Worm (Caenorhabditis elegans) whole organism, L4 larva: ENCODE results near the gene Y19D2B.1.

Experiments used
- F49E8.2 ChIP-seq: sonication (generic microtip); optimal IDR thresholded peaks from 2 replicates; lab custom pipeline; 2016; ENCODE audit warnings: missing compliant biosample characterization, mild to moderate bottlenecking, missing genetic modification characterization, borderline replicate concordance
- Y5F2A.4 ChIP-seq: fragments of 200-800 bp; sonication (Bioruptor generic); optimal IDR thresholded peaks from 2 replicates; lab custom pipeline; 2018; ENCODE audit warnings: mild to moderate bottlenecking, missing genetic modification characterization, missing compliant biosample characterization
- ZK337.2 ChIP-seq: fragments of 200-800 bp; sonication (Bioruptor generic); IDR thresholded peaks from 2 replicates; pipeline ENCODE4 v1.3.6; 2022; ENCODE audit warnings: missing genetic modification reagents, missing genetic modification characterization, missing compliant biosample characterization
- aha-1 ChIP-seq: fragments of 150-350 bp; peaks from one replicate; lab custom pipeline; 2014; ENCODE audit warnings: missing biosample characterization, missing genetic modification characterization
- arid-1 ChIP-seq: fragments of 200-800 bp; sonication (Bioruptor generic); conservative IDR thresholded peaks from 2 replicates; pipeline ENCODE4 v1.3.6; 2022; ENCODE audit warnings: missing genetic modification reagents, missing genetic modification characterization, missing compliant biosample characterization
- attf-4 ChIP-seq: sonication (generic microtip); optimal IDR thresholded peaks from 3 replicates; lab custom pipeline; 2017; ENCODE audit warnings: missing biosample characterization, missing genetic modification characterization
- ceh-28 ChIP-seq: fragments of 150-350 bp; optimal IDR thresholded peaks from 2 replicates; lab custom pipeline; 2014; ENCODE audit warnings: missing biosample characterization, missing genetic modification reagents, missing genetic modification characterization
- ces-1 ChIP-seq: fragments of 150-350 bp; sonication (generic microtip); optimal IDR thresholded peaks from 4 replicates; lab custom pipeline; 2014; ENCODE audit warnings: missing biosample characterization, missing genetic modification reagents, missing genetic modification characterization
- daf-16 ChIP-seq, 3 experiments: sonication (generic microtip); optimal IDR thresholded peaks; 2 replicates each; lab custom pipeline; 2016 to 2017; ENCODE audit warnings: missing genetic modification characterization in 3 of 3, missing genetic modification reagents in 3 of 3, mild to moderate bottlenecking in 2 of 3, missing compliant biosample characterization in 2 of 3, missing biosample characterization in 1 of 3, moderate library complexity in 1 of 3
- daf-8 ChIP-seq: fragments of 200-800 bp; sonication (Bioruptor generic); IDR thresholded peaks from 2 replicates; pipeline ENCODE4 v1.3.6; 2022; ENCODE audit warnings: missing genetic modification characterization, missing compliant biosample characterization
- dmd-6 ChIP-seq: fragments of 200-800 bp; sonication (Bioruptor generic); IDR thresholded peaks from 2 replicates; pipeline ENCODE4 v1.3.6; 2022; ENCODE audit warnings: missing genetic modification reagents, missing genetic modification characterization, missing compliant biosample characterization
- dmd-9 ChIP-seq: fragments of 200-800 bp; sonication (Bioruptor generic); IDR thresholded peaks from 2 replicates; pipeline ENCODE4 v1.3.6; 2022; ENCODE audit warnings: missing genetic modification reagents, missing genetic modification characterization, missing compliant biosample characterization
- dve-1 ChIP-seq: sonication (generic microtip); optimal IDR thresholded peaks from 2 replicates; lab custom pipeline; 2017; ENCODE audit warnings: antibody characterized with exemption, mild to moderate bottlenecking, missing genetic modification characterization, missing compliant biosample characterization; ENCODE audit not compliant: insufficient read depth
- egl-43 ChIP-seq: fragments of 200-800 bp; sonication (Bioruptor generic); IDR thresholded peaks from 2 replicates; pipeline ENCODE4 v1.3.6; 2022; ENCODE audit warnings: missing genetic modification reagents, missing genetic modification characterization, missing compliant biosample characterization
- hif-1 ChIP-seq, 2 experiments: sonication (generic microtip); optimal IDR thresholded peaks; 2 replicates each; lab custom pipeline; 2016 to 2017; ENCODE audit warnings: missing compliant biosample characterization in 2 of 2, missing genetic modification characterization in 2 of 2, missing genetic modification reagents in 2 of 2, missing genotype in 2 of 2, mild to moderate bottlenecking in 1 of 2
- hlh-11 ChIP-seq: fragments of 200-800 bp; sonication (Bioruptor generic); optimal IDR thresholded peaks from 2 replicates; lab custom pipeline; 2018; ENCODE audit warnings: mild to moderate bottlenecking, missing genetic modification characterization, missing compliant biosample characterization
- hlh-30 ChIP-seq: sonication (generic microtip); optimal IDR thresholded peaks from 2 replicates; lab custom pipeline; 2017; ENCODE audit warnings: antibody characterized with exemption, mild to moderate bottlenecking, missing genetic modification characterization, missing compliant biosample characterization; ENCODE audit not compliant: insufficient read depth
- lin-1 ChIP-seq: fragments of 200-800 bp; sonication (Bioruptor generic); IDR thresholded peaks from 2 replicates; pipeline ENCODE4 v1.3.6; 2022; ENCODE audit warnings: missing genetic modification reagents, missing genetic modification characterization, missing compliant biosample characterization
- lsy-2 ChIP-seq, 2 experiments: fragments of 150-350 bp in 1 of 2; sonication (generic microtip) in 1 of 2; optimal IDR thresholded peaks; 2 replicates each; lab custom pipeline; 2014 to 2017; ENCODE audit warnings: missing biosample characterization in 2 of 2, missing genetic modification characterization in 2 of 2
- madf-5 ChIP-seq, 2 experiments: fragments of 200-800 bp; sonication (Bioruptor generic); IDR thresholded peaks; 2 replicates each; pipeline ENCODE4 v1.3.6; 2022; ENCODE audit warnings: missing compliant biosample characterization in 2 of 2, missing genetic modification characterization in 2 of 2
- madf-9 ChIP-seq: fragments of 200-800 bp; sonication (Bioruptor generic); conservative IDR thresholded peaks from 2 replicates; pipeline ENCODE4 v1.3.6; 2022; ENCODE audit warnings: missing genetic modification reagents, missing genetic modification characterization, missing compliant biosample characterization
- mdl-1 ChIP-seq, 2 experiments: fragments of 150-350 bp in 1 of 2; sonication (generic microtip) in 1 of 2; optimal IDR thresholded peaks; 2 replicates each; lab custom pipeline; 2014 to 2017; ENCODE audit warnings: missing biosample characterization in 2 of 2, missing genetic modification characterization in 2 of 2
- mep-1 ChIP-seq: fragments of 150-350 bp; sonication (generic microtip); optimal IDR thresholded peaks from 3 replicates; lab custom pipeline; 2014; ENCODE audit warnings: missing biosample characterization, missing genetic modification characterization
- nhr-10 ChIP-seq: fragments of 150-350 bp; optimal IDR thresholded peaks from 2 replicates; lab custom pipeline; 2014; ENCODE audit warnings: missing biosample characterization, missing genetic modification characterization
- nhr-102 ChIP-seq: sonication (generic microtip); optimal IDR thresholded peaks from 2 replicates; lab custom pipeline; 2016; ENCODE audit warnings: mild to moderate bottlenecking, missing genetic modification characterization, moderate library complexity, missing compliant biosample characterization
- nhr-25 ChIP-seq: sonication (generic microtip); optimal IDR thresholded peaks from 2 replicates; lab custom pipeline; 2017; ENCODE audit warnings: missing genetic modification characterization, mild to moderate bottlenecking, missing compliant biosample characterization, antibody characterized with exemption, moderate library complexity, borderline replicate concordance; ENCODE audit not compliant: insufficient read depth
- nhr-28 ChIP-seq: fragments of 150-350 bp; optimal IDR thresholded peaks from 2 replicates; lab custom pipeline; 2014; ENCODE audit warnings: missing biosample characterization, missing genetic modification characterization
- nhr-41 ChIP-seq: fragments of 200-800 bp; sonication (Bioruptor generic); IDR thresholded peaks from 2 replicates; pipeline ENCODE4 v1.3.6; 2022; ENCODE audit warnings: missing genetic modification reagents, missing genetic modification characterization, missing compliant biosample characterization
- nhr-48 ChIP-seq: sonication (generic microtip); optimal IDR thresholded peaks from 2 replicates; lab custom pipeline; 2016; ENCODE audit warnings: mild to moderate bottlenecking, missing genetic modification characterization, missing compliant biosample characterization
- nhr-6 ChIP-seq: fragments of 150-350 bp; optimal IDR thresholded peaks from 2 replicates; lab custom pipeline; 2014; ENCODE audit warnings: missing biosample characterization, missing genetic modification characterization
- nhr-77 ChIP-seq: fragments of 150-350 bp; optimal IDR thresholded peaks from 2 replicates; lab custom pipeline; 2014; ENCODE audit warnings: missing biosample characterization, missing genetic modification characterization
- php-3 ChIP-seq: fragments of 200-800 bp; sonication (Bioruptor generic); IDR thresholded peaks from 2 replicates; pipeline ENCODE4 v1.3.6; 2022; ENCODE audit warnings: missing genetic modification reagents, missing genetic modification characterization, missing compliant biosample characterization
- pqm-1 ChIP-seq: sonication (generic microtip); optimal IDR thresholded peaks from 2 replicates; lab custom pipeline; 2017; ENCODE audit warnings: missing biosample characterization, missing genetic modification characterization
- rbr-2 ChIP-seq: sonication (generic microtip); optimal IDR thresholded peaks from 2 replicates; lab custom pipeline; 2016; ENCODE audit warnings: missing genotype, missing genetic modification characterization, missing compliant biosample characterization
- saeg-2 ChIP-seq: fragments of 200-800 bp; sonication (Bioruptor generic); IDR thresholded peaks from 2 replicates; pipeline ENCODE4 v1.3.6; 2022; ENCODE audit warnings: missing genetic modification reagents, missing genetic modification characterization, missing compliant biosample characterization
- skn-1 ChIP-seq: fragments of 150-350 bp; optimal IDR thresholded peaks from 2 replicates; lab custom pipeline; 2014; ENCODE audit warnings: missing biosample characterization, missing genetic modification characterization
- snpc-4 ChIP-seq: fragments of 150-350 bp; optimal IDR thresholded peaks from 2 replicates; lab custom pipeline; 2014; ENCODE audit warnings: missing biosample characterization, missing genetic modification characterization
- spr-1 ChIP-seq: sonication (generic microtip); optimal IDR thresholded peaks from 2 replicates; lab custom pipeline; 2016; ENCODE audit warnings: mild to moderate bottlenecking, missing genetic modification characterization, missing compliant biosample characterization
- spr-3 ChIP-seq: fragments of 200-800 bp; sonication (Bioruptor generic); optimal IDR thresholded peaks from 2 replicates; lab custom pipeline; 2018; ENCODE audit warnings: mild to moderate bottlenecking, missing genetic modification characterization, missing compliant biosample characterization
- tag-97 ChIP-seq: fragments of 200-800 bp; sonication (Bioruptor generic); IDR thresholded peaks from 2 replicates; pipeline ENCODE4 v1.3.6; 2022; ENCODE audit warnings: missing genetic modification characterization, missing compliant biosample characterization
- tra-1 ChIP-seq: fragments of 200-800 bp; sonication (Bioruptor generic); IDR thresholded peaks from 2 replicates; pipeline ENCODE4 v1.3.6; 2022; ENCODE audit warnings: missing genetic modification reagents, missing genetic modification characterization, missing compliant biosample characterization
- unc-130 ChIP-seq: sonication (generic microtip); optimal IDR thresholded peaks from 2 replicates; lab custom pipeline; 2016; ENCODE audit warnings: missing genetic modification reagents, missing genetic modification characterization, missing compliant biosample characterization
- zip-2 ChIP-seq: fragments of 150-350 bp; optimal IDR thresholded peaks from 2 replicates; lab custom pipeline; 2014; ENCODE audit warnings: missing biosample characterization, missing genetic modification characterization
- ztf-11 ChIP-seq: fragments of 150-350 bp; optimal IDR thresholded peaks from 2 replicates; lab custom pipeline; 2014; ENCODE audit warnings: missing biosample characterization, missing genetic modification characterization

Y19D2B.1 gene

ce11 chrII:10925804-10926570 is 3.2 kb upstream of the Y19D2B.1 start, which contains the start of gene metr-1 (continued):
- TF ChIP-seq nhr-10 (tag; lab: Kevin White, UChicago) = no peak
- TF ChIP-seq snpc-4 (tag; lab: Kevin White, UChicago) = no peak
- TF ChIP-seq madf-9 (GFP tag; lab: Robert Waterston, UW) = no peak
- no peak for TF ChIP-seq spr-3 (GFP tag; lab: Kevin White, UChicago)
- no peak for TF ChIP-seq tag-97 (GFP tag; lab: Robert Waterston, UW)
- TF ChIP-seq madf-5 (GFP tag; IDR thresholded peaks at IDR 0.05; lab: Robert Waterston, UW) = no peak
- no peak for TF ChIP-seq dmd-9 (GFP tag; lab: Robert Waterston, UW)
- peak in 1 of 2 experiments; percentile 41 for TF ChIP-seq mdl-1 (tag; optimal IDR thresholded peaks at IDR 0.05; lab: Kevin White, UChicago)
- no peak for TF ChIP-seq nhr-41 (GFP tag; lab: Robert Waterston, UW)
- TF ChIP-seq zip-2 = no peak
- TF ChIP-seq nhr-28 = peak; percentile 32
- TF ChIP-seq unc-130 (GFP tag; lab: Kevin White, UChicago) = peak; percentile 66
- TF ChIP-seq nhr-25 (tag; lab: Kevin White, UChicago) = no peak
- no peak for TF ChIP-seq attf-4 (tag; lab: Kevin White, UChicago)
- TF ChIP-seq rbr-2 (tag; lab: Kevin White, UChicago) = no peak
- no peak for TF ChIP-seq lin-1 (GFP tag; lab: Robert Waterston, UW)
- TF ChIP-seq Y5F2A.4 (GFP tag; lab: Kevin White, UChicago) = no peak
- TF ChIP-seq, all 104 proteins: peak for 15

DNA sequence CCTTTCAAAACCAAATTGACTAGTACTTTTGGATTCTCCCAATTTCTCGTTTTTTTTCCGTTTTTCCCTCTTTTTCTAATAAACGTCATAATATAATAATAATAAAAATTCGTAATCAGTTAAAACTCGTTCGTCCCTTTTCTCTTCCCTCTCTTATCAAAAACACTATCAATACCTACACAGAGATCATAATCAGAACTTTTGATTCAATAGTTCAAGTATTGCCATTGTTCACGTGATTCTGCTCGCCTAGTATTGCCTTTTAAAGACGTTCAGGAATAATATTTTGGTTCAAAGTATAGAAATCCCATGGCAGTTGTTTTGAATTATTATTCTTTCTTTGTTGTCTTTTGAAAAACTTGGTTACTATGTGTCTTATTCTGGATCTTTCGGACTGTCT is 1.9 kb upstream of the Y19D2B.1 start:
- TF ChIP-seq daf-8 (GFP tag; lab: Robert Waterston, UW) (no peak), ceh-28 (tag; lab: Kevin White, UChicago) (no peak), dve-1 (tag; lab: Kevin White, UChicago) (peak; percentile 93), nhr-10 (tag; lab: Kevin White, UChicago) (peak; percentile 28), tra-1 (peak; percentile 33; the same call in 1 of the 2 replicates), spr-1 (tag; lab: Kevin White, UChicago) (no peak), saeg-2 (GFP tag; lab: Robert Waterston, UW) (peak; percentile 21; the same call in 1 of the 2 replicates), dmd-6 (GFP tag; lab: Robert Waterston, UW) (peak; percentile 89), ztf-11 (tag; lab: Kevin White, UChicago) (no peak), hlh-11 (tag; lab: Kevin White, UChicago) (peak; percentile 80), lin-1 (GFP tag; lab: Robert Waterston, UW) (peak; percentile 13; the same call in 1 of the 2 replicates), nhr-77 (tag; lab: Kevin White, UChicago) (peak; percentile 84), arid-1 (no peak), nhr-6 (tag; lab: Kevin White, UChicago) (no peak), nhr-28 (peak; percentile 97), pqm-1 (tag; lab: Kevin White, UChicago) (peak; percentile 93), egl-43 (no peak), daf-16 (GFP tag; optimal IDR thresholded peaks at IDR 0.05; lab: Kevin White, UChicago) (no peak), daf-16 (tag; optimal IDR thresholded peaks at IDR 0.05; lab: Kevin White, UChicago) (peak; percentile 98), aha-1 (tag; lab: Kevin White, UChicago) (peak; percentile 83), nhr-102 (tag; lab: Kevin White, UChicago) (peak; percentile 37), ces-1 (GFP tag; lab: Kevin White, UChicago) (no peak), lsy-2 (tag; optimal IDR thresholded peaks at IDR 0.05; lab: Kevin White, UChicago) (peak in 1 of 2 experiments; percentile 32), nhr-48 (peak; percentile 57), hlh-30 (tag; lab: Kevin White, UChicago) (peak; percentile 78), hif-1 (tag; optimal IDR thresholded peaks at IDR 0.05; lab: Kevin White, UChicago) (peak in 1 of 2 experiments; percentile 56), mep-1 (tag; lab: Kevin White, UChicago) (peak; percentile 63), mdl-1 (tag; optimal IDR thresholded peaks at IDR 0.05; lab: Kevin White, UChicago) (peak in 1 of 2 experiments; percentile 82), ZK337.2 (no peak), F49E8.2 (tag; lab: Kevin White, UChicago) (no peak), skn-1 (tag; lab: Kevin White, UChicago) (no peak), php-3 (GFP tag; lab: Robert Waterston, UW) (peak; percentile 91)
